Fruit fly (Drosophila melanogaster): ENCODE measurements around the gene Xrp1.

Xrp1 gene

dm6 chr3R:18914594-18915275, at the start of gene Xrp1:
Gene Xrp1, plus strand, starts transcription at chr3R:18914968.
- TF ChIP-seq CTCF (optimal IDR thresholded peaks at IDR 0.05) (no peak), CG8478 (optimal IDR thresholded peaks at IDR 0.05) (no peak)

dm6 chr3R:18875228-18875627, 39.5 kb upstream of the Xrp1 start, which contains the start of gene CG14298:
Gene CG14298, plus strand, starts transcription at chr3R:18875528.
- no peak for TF ChIP-seq CTCF (optimal IDR thresholded peaks at IDR 0.05)

dm6 chr3R:18895227-18895626, 19.5 kb upstream of the Xrp1 start:
- TF ChIP-seq CG8478 (optimal IDR thresholded peaks at IDR 0.05) = no peak
- no peak for TF ChIP-seq CTCF (optimal IDR thresholded peaks at IDR 0.05)

- TF ChIP-seq CTCF (optimal IDR thresholded peaks at IDR 0.05) (no peak), CG8478 (optimal IDR thresholded peaks at IDR 0.05) (no peak)
Observed at dm6 chr3R:18897821-18898220, 16.9 kb upstream of the Xrp1 start, which contains the start of gene CG14297. Gene CG14297, plus strand, starts transcription at chr3R:18898121.

- TF ChIP-seq CG8478 (optimal IDR thresholded peaks at IDR 0.05) (no peak), CTCF (optimal IDR thresholded peaks at IDR 0.05) (no peak)
Observed at dm6 chr3R:18899123-18899522, 15.6 kb upstream of the Xrp1 start, which contains the start of gene Rh2. Gene Rh2, plus strand, starts transcription at chr3R:18899423.

dm6 chr3R:18902164-18902563, 12.6 kb upstream of the Xrp1 start, which contains the start of gene CG14294:
Gene CG14294, minus strand, starts transcription at chr3R:18902264.
- TF ChIP-seq CG8478 (optimal IDR thresholded peaks at IDR 0.05) = no peak
- TF ChIP-seq CTCF (optimal IDR thresholded peaks at IDR 0.05) = no peak

dm6 chr3R:18902858-18903257, 11.9 kb upstream of the Xrp1 start, which contains the start of gene CG34284:
Gene CG34284, minus strand, starts transcription at chr3R:18902933.
- no peak for TF ChIP-seq CG8478 (optimal IDR thresholded peaks at IDR 0.05)
- no peak for TF ChIP-seq CTCF (optimal IDR thresholded peaks at IDR 0.05)

dm6 chr3R:18905555-18905920, 9.2 kb upstream of the Xrp1 start, which contains the start of gene CG14292:
Gene CG14292, minus strand, starts transcription at chr3R:18905655.
- TF ChIP-seq CG8478 (optimal IDR thresholded peaks at IDR 0.05) (no peak), CTCF (optimal IDR thresholded peaks at IDR 0.05) (no peak)

dm6 chr3R:18905921-18906878, 8.6 kb upstream of the Xrp1 start, which contains the start of gene EndoA:
Gene EndoA, plus strand, starts transcription at chr3R:18906609.
- TF ChIP-seq CTCF (optimal IDR thresholded peaks at IDR 0.05) (no peak), CG8478 (optimal IDR thresholded peaks at IDR 0.05) (no peak)

- TF ChIP-seq CTCF (optimal IDR thresholded peaks at IDR 0.05) (no peak), CG8478 (optimal IDR thresholded peaks at IDR 0.05) (no peak)
Observed at dm6 chr3R:18910336-18910735, 4.4 kb upstream of the Xrp1 start.

dm6 chr3R:18910923-18911322, 3.8 kb upstream of the Xrp1 start:
- TF ChIP-seq CTCF (optimal IDR thresholded peaks at IDR 0.05) (no peak), CG8478 (optimal IDR thresholded peaks at IDR 0.05) (no peak)

- TF ChIP-seq CG8478 (optimal IDR thresholded peaks at IDR 0.05) (no peak), CTCF (optimal IDR thresholded peaks at IDR 0.05) (no peak)
Observed at dm6 chr3R:18912782-18913331, 1.9 kb upstream of the Xrp1 start, which contains the start of gene Sgsh. Gene Sgsh, minus strand, starts transcription at chr3R:18912922.

dm6 chr3R:18913856-18914593, 743 bp upstream of the Xrp1 start:
- no peak for TF ChIP-seq CTCF (optimal IDR thresholded peaks at IDR 0.05)
- no peak for TF ChIP-seq CG8478 (optimal IDR thresholded peaks at IDR 0.05)

dm6 chr3R:18915644-18916194, 951 bp downstream of the Xrp1 start:
- TF ChIP-seq CTCF (optimal IDR thresholded peaks at IDR 0.05) (no peak), CG8478 (optimal IDR thresholded peaks at IDR 0.05) (no peak)

Data from S2 (cell line).